Fruit fly (Drosophila melanogaster) whole organism: ENCODE measurements around the gene CG11679.

ENCODE experiments used
- CG8478 ChIP-seq: fragments of >200 bp; optimal IDR thresholded peaks from 2 replicates; lab custom pipeline; 2018; ENCODE audit warnings: inconsistent platforms
- Dll ChIP-seq: fragments of >200 bp; optimal IDR thresholded peaks from 2 replicates; lab custom pipeline; 2017
- EcR ChIP-seq, 2 experiments: fragments of >200 bp; optimal IDR thresholded peaks; 2 replicates each; lab custom pipeline; 2017; ENCODE audit warnings: missing biosample characterization in 2 of 2, missing genetic modification characterization in 2 of 2, missing genetic modification reagents in 2 of 2
- pan ChIP-seq: fragments of >200 bp; optimal IDR thresholded peaks from 2 replicates; lab custom pipeline; 2017
- psq ChIP-seq: fragments of >200 bp; optimal IDR thresholded peaks from 2 replicates; lab custom pipeline; 2017
- usp ChIP-seq: fragments of >200 bp; optimal IDR thresholded peaks from 2 replicates; lab custom pipeline; 2017; ENCODE audit warnings: missing biosample characterization, missing genetic modification characterization, mixed read lengths

Gene CG11679

dm6 chrX:15738890-15739550 is at the start of gene CG11679, which contains the start of gene CG8206:
Gene CG11679, minus strand, starts transcription at chrX:15738954.
Gene CG8206, plus strand, starts transcription at chrX:15739230.
- TF ChIP-seq psq (lab: Kevin White, UChicago) (no peak), EcR (GFP tag; optimal IDR thresholded peaks at IDR 0.05; lab: Kevin White, UChicago) (no peak), Dll (lab: Kevin White, UChicago) (no peak), usp (GFP tag; lab: Kevin White, UChicago) (no peak), pan (lab: Kevin White, UChicago) (no peak), CG8478 (no peak)

- TF ChIP-seq Dll (lab: Kevin White, UChicago) (no peak), usp (GFP tag; lab: Kevin White, UChicago) (no peak), pan (lab: Kevin White, UChicago) (no peak)
These were observed 47.5 kb upstream of the CG11679 start for dm6 chrX:15786242-15786641.

dm6 chrX:15785429-15786239 is 46.9 kb upstream of the CG11679 start, which contains the start of the genes Paf-AHalpha and mRpS30:
Gene Paf-AHalpha, minus strand, starts transcription at chrX:15785583.
Gene mRpS30, plus strand, starts transcription at chrX:15786047.
- TF ChIP-seq pan (lab: Kevin White, UChicago), result no peak
- no peak for TF ChIP-seq usp (GFP tag; lab: Kevin White, UChicago)
- TF ChIP-seq CG8478, result no peak
- no peak for TF ChIP-seq psq (lab: Kevin White, UChicago)
- TF ChIP-seq Dll (lab: Kevin White, UChicago), result no peak
- no peak for TF ChIP-seq EcR (GFP tag; optimal IDR thresholded peaks at IDR 0.05; lab: Kevin White, UChicago)

DNA sequence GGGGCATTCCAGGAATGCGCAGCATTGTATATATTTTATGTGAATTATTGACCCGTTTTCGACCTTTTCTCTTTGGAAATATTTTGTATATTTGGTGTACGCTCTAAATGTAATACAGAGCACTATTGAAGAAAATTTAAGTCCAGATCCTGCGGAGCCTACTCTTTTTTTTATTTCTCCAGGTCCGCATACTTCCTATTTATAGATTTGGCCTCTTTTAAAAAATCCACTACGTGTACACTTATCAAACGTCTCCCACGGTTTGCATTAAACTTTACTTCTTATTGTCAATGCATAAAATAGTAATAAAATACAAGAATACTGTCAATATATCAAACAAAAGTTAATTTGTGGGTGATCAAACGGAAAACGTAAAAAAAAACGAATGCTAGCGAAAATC is 44.9 kb upstream of the CG11679 start, which contains the start of gene Efhc1.1:
Gene Efhc1.1 (minus strand): TSS at position 101 of the 400 bp plus-strand sequence.
- no peak for TF ChIP-seq pan (lab: Kevin White, UChicago)
- no peak for TF ChIP-seq psq (lab: Kevin White, UChicago)
- no peak for TF ChIP-seq usp (GFP tag; lab: Kevin White, UChicago)
- no peak for TF ChIP-seq Dll (lab: Kevin White, UChicago)
- no peak for TF ChIP-seq CG8478
- no peak for TF ChIP-seq EcR (GFP tag; optimal IDR thresholded peaks at IDR 0.05; lab: Kevin White, UChicago)

dm6 chrX:15778846-15779245 is 40.1 kb upstream of the CG11679 start, which contains the start of gene CG43673:
Gene CG43673, plus strand, starts transcription at chrX:15779146.
- no peak for TF ChIP-seq psq (lab: Kevin White, UChicago)
- no peak for TF ChIP-seq usp (GFP tag; lab: Kevin White, UChicago)
- no peak for TF ChIP-seq pan (lab: Kevin White, UChicago)
- TF ChIP-seq Dll (lab: Kevin White, UChicago), result no peak
- TF ChIP-seq CG8478, result no peak
- no peak for TF ChIP-seq EcR (GFP tag; optimal IDR thresholded peaks at IDR 0.05; lab: Kevin White, UChicago)

- no peak for TF ChIP-seq CG8478
- TF ChIP-seq psq (lab: Kevin White, UChicago), result no peak
- no peak for TF ChIP-seq EcR (GFP tag; optimal IDR thresholded peaks at IDR 0.05; lab: Kevin White, UChicago)
- TF ChIP-seq Dll (lab: Kevin White, UChicago), result no peak
- TF ChIP-seq usp (GFP tag; lab: Kevin White, UChicago), result no peak
- TF ChIP-seq pan (lab: Kevin White, UChicago), result no peak
These were observed 33.9 kb upstream of the CG11679 start, which contains the start of gene CG43672 for dm6 chrX:15772663-15773062. Gene CG43672, plus strand, starts transcription at chrX:15772963.

dm6 chrX:15769457-15769856 is 30.7 kb upstream of the CG11679 start, which contains the start of gene CG33172:
Gene CG33172, plus strand, starts transcription at chrX:15769664.
- TF ChIP-seq EcR (GFP tag; optimal IDR thresholded peaks at IDR 0.05; lab: Kevin White, UChicago) (no peak), CG8478 (no peak), pan (lab: Kevin White, UChicago) (no peak), psq (lab: Kevin White, UChicago) (no peak), Dll (lab: Kevin White, UChicago) (no peak), usp (GFP tag; lab: Kevin White, UChicago) (no peak)

DNA sequence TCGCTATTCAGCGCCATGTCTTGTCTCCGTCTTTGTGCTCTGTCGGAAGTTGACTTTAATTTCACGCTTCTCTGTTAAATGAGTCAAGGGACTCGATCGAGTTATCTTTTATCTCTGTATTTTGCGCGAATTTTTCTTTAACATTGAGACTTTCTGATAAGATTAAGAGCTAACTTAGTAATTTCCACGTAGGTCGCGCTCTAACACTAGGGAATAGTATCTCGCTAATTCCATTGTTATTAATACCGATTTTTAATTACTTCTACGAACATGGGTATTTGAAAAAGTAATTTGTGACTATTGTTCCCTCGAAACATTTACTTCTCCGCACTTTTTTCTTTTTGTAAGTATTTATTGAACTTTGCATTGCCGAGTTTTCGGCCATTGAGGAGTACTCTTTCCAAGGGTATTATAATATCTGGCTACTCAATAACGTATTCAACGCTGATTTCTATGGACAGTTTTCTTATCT is 27.7 kb upstream of the CG11679 start, which contains the start of gene CG8952:
Gene CG8952 (minus strand): TSS at position 51 of the 472 bp plus-strand sequence.
- TF ChIP-seq EcR (GFP tag; optimal IDR thresholded peaks at IDR 0.05; lab: Kevin White, UChicago) (no peak), psq (lab: Kevin White, UChicago) (no peak), usp (GFP tag; lab: Kevin White, UChicago) (no peak), Dll (lab: Kevin White, UChicago) (no peak)

dm6 chrX:15762723-15763122 is 24.0 kb upstream of the CG11679 start, which contains the start of gene Polr3A:
Gene Polr3A, plus strand, starts transcription at chrX:15762956.
- TF ChIP-seq psq (lab: Kevin White, UChicago) (no peak), EcR (GFP tag; optimal IDR thresholded peaks at IDR 0.05; lab: Kevin White, UChicago) (no peak), CG8478 (no peak), pan (lab: Kevin White, UChicago) (no peak), Dll (lab: Kevin White, UChicago) (no peak)

dm6 chrX:15761298-15761640 is 22.5 kb upstream of the CG11679 start:
- TF ChIP-seq pan (lab: Kevin White, UChicago) (no peak), psq (lab: Kevin White, UChicago) (no peak), CG8478 (no peak), Dll (lab: Kevin White, UChicago) (no peak), usp (GFP tag; lab: Kevin White, UChicago) (no peak), EcR (GFP tag; optimal IDR thresholded peaks at IDR 0.05; lab: Kevin White, UChicago) (no peak)
